Worm (Caenorhabditis elegans) whole organism, L4 larva: Measurements from ENCODE around the gene Y47D7A.13.

Source experiments
- aha-1 ChIP-seq: fragments of 150-350 bp; peaks from one replicate; lab custom pipeline; 2014; ENCODE audit warnings: missing biosample characterization, missing genetic modification characterization
- daf-12 ChIP-seq: fragments of 150-350 bp; optimal IDR thresholded peaks from 2 replicates; lab custom pipeline; 2014; ENCODE audit warnings: missing biosample characterization, missing genetic modification reagents, missing genetic modification characterization
- zag-1 ChIP-seq: fragments of 150-350 bp; optimal IDR thresholded peaks from 2 replicates; lab custom pipeline; 2014; ENCODE audit warnings: missing biosample characterization, missing genetic modification characterization

Gene Y47D7A.13

ce11 chrV:4386173-4386572 lies 49.6 kb downstream of the Y47D7A.13 start, which contains the start of gene F13A2.10:
Gene F13A2.10, minus strand, starts transcription at chrV:4386273.
- TF ChIP-seq zag-1 (tag; lab: Kevin White, UChicago) (no peak), daf-12 (tag; lab: Kevin White, UChicago) (no peak), aha-1 (tag; lab: Kevin White, UChicago) (peak; percentile 34)
- TF ChIP-seq, all 104 proteins: peak for 1
